Fruit fly (Drosophila melanogaster): ENCODE data around the gene PIG-T.

- TF ChIP-seq h (optimal IDR thresholded peaks at IDR 0.05) (no peak), ttk (optimal IDR thresholded peaks at IDR 0.05) (no peak), insv (optimal IDR thresholded peaks at IDR 0.05) (no peak), Myc (optimal IDR thresholded peaks at IDR 0.05) (no peak), psq (optimal IDR thresholded peaks at IDR 0.05) (no peak), Sin3A (optimal IDR thresholded peaks at IDR 0.05) (no peak)
Measured at dm6 chrX:8411532-8411960, 4.5 kb upstream of the PIG-T start, which contains the start of gene lawc.

Measured in Kc167 (cell line).